Worm (Caenorhabditis elegans): ENCODE measurements around the gene Y17D7C.2.

The Y17D7C.2 gene

ce11 chrV:18709203-18709860 is 10.5 kb downstream of the Y17D7C.2 start, which contains the start of gene Y17D7C.6:
Gene Y17D7C.6, plus strand, starts transcription at chrV:18709810.
- no peak for TF ChIP-seq mdl-1 (tag; optimal IDR thresholded peaks at IDR 0.05)
- TF ChIP-seq fkh-10 (GFP tag; optimal IDR thresholded peaks at IDR 0.05): no peak
- no peak for TF ChIP-seq tbx-2 (tag; optimal IDR thresholded peaks at IDR 0.05)
- no peak for TF ChIP-seq nhr-11 (tag; optimal IDR thresholded peaks at IDR 0.05)
- no peak for TF ChIP-seq pqm-1 (tag; optimal IDR thresholded peaks at IDR 0.05)
- no peak for TF ChIP-seq elt-3 (tag; optimal IDR thresholded peaks at IDR 0.05)
- TF ChIP-seq nhr-67 (tag; optimal IDR thresholded peaks at IDR 0.05): no peak
- no peak for TF ChIP-seq nhr-77 (tag; optimal IDR thresholded peaks at IDR 0.05)
- TF ChIP-seq lin-39 (tag; optimal IDR thresholded peaks at IDR 0.05): no peak
- TF ChIP-seq ztf-4 (tag; optimal IDR thresholded peaks at IDR 0.05): no peak
- no peak for TF ChIP-seq egl-27 (tag; optimal IDR thresholded peaks at IDR 0.05)
- TF ChIP-seq daf-12 (tag; optimal IDR thresholded peaks at IDR 0.05): no peak
- no peak for TF ChIP-seq unc-39 (tag; optimal IDR thresholded peaks at IDR 0.05)
- no peak for TF ChIP-seq sea-2 (GFP tag; optimal IDR thresholded peaks at IDR 0.05)
- TF ChIP-seq ztf-11 (tag; optimal IDR thresholded peaks at IDR 0.05): no peak
- TF ChIP-seq lin-15B (tag; optimal IDR thresholded peaks at IDR 0.05): no peak
- TF ChIP-seq nfya-1 (tag; optimal IDR thresholded peaks at IDR 0.05; ENCODE audit: insufficient read depth): no peak
- TF ChIP-seq fkh-2 (tag; optimal IDR thresholded peaks at IDR 0.05): no peak

- no peak for TF ChIP-seq snpc-4 (tag; optimal IDR thresholded peaks at IDR 0.05)
- TF ChIP-seq ceh-16 (tag; optimal IDR thresholded peaks at IDR 0.05): no peak
- no peak for TF ChIP-seq tbx-2 (tag; optimal IDR thresholded peaks at IDR 0.05)
- TF ChIP-seq skn-1 (tag; optimal IDR thresholded peaks at IDR 0.05): no peak
- no peak for TF ChIP-seq egl-5 (tag; optimal IDR thresholded peaks at IDR 0.05)
- no peak for TF ChIP-seq R02D3.7 (tag; optimal IDR thresholded peaks at IDR 0.05)
- TF ChIP-seq ceh-9 (tag; optimal IDR thresholded peaks at IDR 0.05): no peak
- no peak for TF ChIP-seq elt-1 (tag; optimal IDR thresholded peaks at IDR 0.05)
- no peak for TF ChIP-seq elt-2 (tag; optimal IDR thresholded peaks at IDR 0.05)
- TF ChIP-seq fos-1 (tag; optimal IDR thresholded peaks at IDR 0.05): no peak
- TF ChIP-seq unc-62 (GFP tag; optimal IDR thresholded peaks at IDR 0.05): no peak
- TF ChIP-seq eor-1 (tag; optimal IDR thresholded peaks at IDR 0.05): no peak
- no peak for TF ChIP-seq fkh-10 (GFP tag; optimal IDR thresholded peaks at IDR 0.05)
- TF ChIP-seq nhr-23 (tag; optimal IDR thresholded peaks at IDR 0.05): no peak
- no peak for TF ChIP-seq daf-12 (tag; optimal IDR thresholded peaks at IDR 0.05)
- no peak for TF ChIP-seq hmg-11 (tag; optimal IDR thresholded peaks at IDR 0.05)
Measured at ce11 chrV:18708015-18708414, 11.8 kb downstream of the Y17D7C.2 start.

- TF ChIP-seq nhr-67 (tag; optimal IDR thresholded peaks at IDR 0.05) (no peak), aly-2 (tag; optimal IDR thresholded peaks at IDR 0.05) (no peak), zag-1 (tag; optimal IDR thresholded peaks at IDR 0.05) (no peak), hmg-11 (tag; optimal IDR thresholded peaks at IDR 0.05) (no peak), elt-3 (tag; optimal IDR thresholded peaks at IDR 0.05) (no peak), tbx-2 (tag; optimal IDR thresholded peaks at IDR 0.05) (no peak), nfya-1 (tag; optimal IDR thresholded peaks at IDR 0.05; ENCODE audit: insufficient read depth) (no peak), nhr-23 (tag; optimal IDR thresholded peaks at IDR 0.05) (no peak), lsy-12 (tag; optimal IDR thresholded peaks at IDR 0.05) (no peak), ceh-16 (tag; optimal IDR thresholded peaks at IDR 0.05) (no peak), fos-1 (tag; optimal IDR thresholded peaks at IDR 0.05) (no peak), ceh-82 (tag; optimal IDR thresholded peaks at IDR 0.05) (no peak), nhr-76 (tag; optimal IDR thresholded peaks at IDR 0.05) (no peak), egl-5 (tag; optimal IDR thresholded peaks at IDR 0.05) (no peak), pha-4 (tag; optimal IDR thresholded peaks at IDR 0.05) (no peak), ztf-11 (tag; optimal IDR thresholded peaks at IDR 0.05) (no peak), daf-12 (tag; optimal IDR thresholded peaks at IDR 0.05) (no peak), nhr-237 (tag; optimal IDR thresholded peaks at IDR 0.05) (no peak)
Measured at ce11 chrV:18706063-18706620, 13.6 kb downstream of the Y17D7C.2 start, which contains the start of gene Y17D7C.1. Gene Y17D7C.1, plus strand, starts transcription at chrV:18706570.

All from whole organism, L3 larva.